Worm (Caenorhabditis elegans) whole organism, L1 larva: ENCODE data around the gene srh-45.

Experiments used
- lin-13 ChIP-seq: fragments of 150-350 bp; optimal IDR thresholded peaks from 2 replicates; lab custom pipeline; 2014; ENCODE audit warnings: missing biosample characterization, missing genetic modification reagents, missing genetic modification characterization
- mdl-1 ChIP-seq, 2 experiments: fragments of 150-350 bp; optimal IDR thresholded peaks; 2 replicates each; lab custom pipeline; 2014 to 2017; ENCODE audit warnings: missing biosample characterization in 2 of 2, missing genetic modification characterization in 2 of 2, inconsistent platforms in 1 of 2
- zip-4 ChIP-seq: fragments of 200-800 bp; sonication (Bioruptor generic); optimal IDR thresholded peaks from 2 replicates; lab custom pipeline; 2018; ENCODE audit warnings: mild to moderate bottlenecking, missing genetic modification characterization, moderate library complexity, missing compliant biosample characterization

ce11 chrV:11254980-11255379 is 49.8 kb downstream of the srh-45 start, which contains the start of gene srsx-31:
- no peak for TF ChIP-seq zip-4 (GFP tag; lab: Kevin White, UChicago)
- no peak for TF ChIP-seq lin-13 (GFP tag; lab: Kevin White, UChicago)
- no peak for TF ChIP-seq mdl-1 (tag; optimal IDR thresholded peaks at IDR 0.05; lab: Kevin White, UChicago)
